Fruit fly (Drosophila melanogaster): ENCODE results near the gene Prp4k.
A peak's percentile ranks its signal among the peaks of the same experiment; 100 is the strongest.

Gene Prp4k

dm6 chr3L:199754-200596 is 11.3 kb downstream of the Prp4k start, which contains the start of the genes rno and mri (continued):
- peak; percentile 67 for TF ChIP-seq al (GFP tag; IDR thresholded peaks at IDR 0.05)
- peak; percentile 51 for TF ChIP-seq cwo (GFP tag; optimal IDR thresholded peaks at IDR 0.05)
- TF ChIP-seq HLHmδ (GFP tag; optimal IDR thresholded peaks at IDR 0.05), result no peak
- peak; percentile 17; the same call in 1 of the 2 replicates for TF ChIP-seq CG10321 (GFP tag; IDR thresholded peaks at IDR 0.05)
- TF ChIP-seq klu (GFP tag; IDR thresholded peaks at IDR 0.05), result peak; percentile 62; the same call in 1 of the 2 replicates
- TF ChIP-seq CG3726 (GFP tag; IDR thresholded peaks at IDR 0.05), result no peak
- peak; percentile 37 for TF ChIP-seq run (tag; optimal IDR thresholded peaks at IDR 0.05)
- TF ChIP-seq Ets97D (GFP tag; optimal IDR thresholded peaks at IDR 0.05), result peak; percentile 71
- peak; percentile 6 to 75 for TF ChIP-seq dpn (GFP tag; optimal IDR thresholded peaks at IDR 0.05)
- peak; percentile 40 for TF ChIP-seq CG10209 (GFP tag; optimal IDR thresholded peaks at IDR 0.05)
- TF ChIP-seq CG15514 (GFP tag; optimal IDR thresholded peaks at IDR 0.05), result peak; percentile 43
- TF ChIP-seq dimm (GFP tag; IDR thresholded peaks at IDR 0.05), result peak; percentile 42; the same call in 1 of the 2 replicates
- TF ChIP-seq gt (GFP tag; IDR thresholded peaks at IDR 0.05), result no peak
- peak; percentile 53 for TF ChIP-seq CG11696 (GFP tag; IDR thresholded peaks at IDR 0.05)
- peak; percentile 78 for TF ChIP-seq gsb-n (tag; optimal IDR thresholded peaks at IDR 0.05)
- no peak for TF ChIP-seq chif (GFP tag; optimal IDR thresholded peaks at IDR 0.05)
- TF ChIP-seq CG10959 (GFP tag; IDR thresholded peaks at IDR 0.05), result no peak
- no peak for TF ChIP-seq CG31388 (GFP tag; optimal IDR thresholded peaks at IDR 0.05)
- peak; percentile 67 for TF ChIP-seq Dek (tag; optimal IDR thresholded peaks at IDR 0.05)
- TF ChIP-seq CG12659 (GFP tag; optimal IDR thresholded peaks at IDR 0.05), result peak; percentile 60
- peak; percentile 62 for TF ChIP-seq lmd (GFP tag; IDR thresholded peaks at IDR 0.05)
- TF ChIP-seq ATbp (GFP tag; optimal IDR thresholded peaks at IDR 0.05), result peak; percentile 7
- peak; percentile 86 for TF ChIP-seq row (GFP tag; IDR thresholded peaks at IDR 0.05)
- TF ChIP-seq BEAF-32 (GFP tag; optimal IDR thresholded peaks at IDR 0.05), result peak; percentile 89
- no peak for TF ChIP-seq Sry-β (GFP tag; optimal IDR thresholded peaks at IDR 0.05)
- TF ChIP-seq Blimp-1 (GFP tag; optimal IDR thresholded peaks at IDR 0.05), result peak; percentile 9
- TF ChIP-seq NC2α (GFP tag; optimal IDR thresholded peaks at IDR 0.05), result no peak
- TF ChIP-seq Lim3 (GFP tag; IDR thresholded peaks at IDR 0.05), result no peak
- peak; percentile 74 for TF ChIP-seq ind (GFP tag; optimal IDR thresholded peaks at IDR 0.05)
- no peak for TF ChIP-seq wek (GFP tag; optimal IDR thresholded peaks at IDR 0.05)
- peak; percentile 73 for TF ChIP-seq sug (tag; optimal IDR thresholded peaks at IDR 0.05)
- TF ChIP-seq Kr (GFP tag; optimal IDR thresholded peaks at IDR 0.05), result no peak
- no peak for TF ChIP-seq D19B (GFP tag; optimal IDR thresholded peaks at IDR 0.05)
- peak; percentile 78 for TF ChIP-seq CG17328 (GFP tag; IDR thresholded peaks at IDR 0.05)
- TF ChIP-seq jumu (GFP tag; optimal IDR thresholded peaks at IDR 0.05), result no peak
- TF ChIP-seq Ptx1 (GFP tag; IDR thresholded peaks at IDR 0.05), result peak; percentile 81
- TF ChIP-seq mld (GFP tag; IDR thresholded peaks at IDR 0.05; ENCODE audit: partially characterized antibody), result peak; percentile 80
- TF ChIP-seq zfh1 (GFP tag; IDR thresholded peaks at IDR 0.05), result peak; percentile 71; the same call in 2 of the 3 replicates
- no peak for TF ChIP-seq gcm (GFP tag; optimal IDR thresholded peaks at IDR 0.05)
- TF ChIP-seq CG18476 (GFP tag; optimal IDR thresholded peaks at IDR 0.05), result no peak
- no peak for TF ChIP-seq CG2199 (GFP tag; IDR thresholded peaks at IDR 0.05)
- TF ChIP-seq grn (GFP tag; optimal IDR thresholded peaks at IDR 0.05), result no peak
- peak; percentile 76 for TF ChIP-seq dmrt11E (tag; optimal IDR thresholded peaks at IDR 0.05)
- TF ChIP-seq eyg (GFP tag; optimal IDR thresholded peaks at IDR 0.05), result no peak
- TF ChIP-seq pnt (GFP tag; optimal IDR thresholded peaks at IDR 0.05), result no peak
- no peak for TF ChIP-seq tup (GFP tag; optimal IDR thresholded peaks at IDR 0.05)
- peak; percentile 94 for TF ChIP-seq vnd (GFP tag; IDR thresholded peaks at IDR 0.05; ENCODE audit: partially characterized antibody)
- no peak for TF ChIP-seq CG1792 (GFP tag; optimal IDR thresholded peaks at IDR 0.05)
- TF ChIP-seq sob (GFP tag; IDR thresholded peaks at IDR 0.05), result peak; percentile 69

All from whole organism, embryonic.